Fruit fly (Drosophila melanogaster): ENCODE measurements around the gene thw.

Gene thw

DNA sequence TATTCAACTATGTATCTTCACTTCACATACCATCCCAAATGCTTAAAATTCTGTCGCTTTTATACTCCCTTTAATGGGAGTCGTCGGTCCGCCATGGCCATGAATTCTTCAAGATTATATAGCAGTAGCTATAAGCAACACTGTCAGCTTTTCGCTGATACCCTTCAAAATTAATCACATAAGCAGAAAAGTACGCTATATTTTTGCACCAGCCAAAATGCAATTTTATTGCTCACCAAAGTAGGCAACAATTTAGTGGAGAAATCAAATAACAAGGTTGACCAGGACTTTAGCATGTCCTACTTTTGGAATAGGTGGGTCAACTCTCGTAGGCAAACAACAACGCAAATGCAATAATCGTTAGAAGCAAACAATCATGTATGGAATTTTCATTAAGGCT, 24.4 kb upstream of the thw start:
- peak; percentile 34 for TF ChIP-seq D1 (tag; optimal IDR thresholded peaks at IDR 0.05)
- TF ChIP-seq CG13204 (GFP tag; optimal IDR thresholded peaks at IDR 0.05): no peak

DNA sequence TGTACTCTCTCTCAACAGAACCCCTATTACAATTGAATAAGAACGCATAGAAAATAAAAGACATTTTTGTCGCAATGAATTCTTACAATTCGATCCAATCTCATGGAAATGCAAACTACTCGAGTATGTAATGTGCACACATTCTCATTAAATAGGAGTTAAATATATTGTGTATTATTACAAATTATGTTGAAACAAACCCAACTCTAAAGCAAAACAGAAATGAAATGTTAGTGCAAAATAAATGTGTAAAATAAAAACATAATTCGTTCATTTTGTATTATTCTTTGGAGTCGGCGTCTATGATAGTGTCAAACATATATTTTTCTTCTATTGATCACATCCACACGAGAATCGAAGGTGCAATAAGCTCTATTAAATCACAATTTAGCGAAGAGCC, 23.5 kb upstream of the thw start, which contains the start of gene CG14609:
Gene CG14609 (plus strand): TSS at position 301 of the 400 bp plus-strand sequence.
- no peak for TF ChIP-seq CG17806 (tag; optimal IDR thresholded peaks at IDR 0.05)
- no peak for TF ChIP-seq CG4496 (GFP tag; IDR thresholded peaks at IDR 0.05)
- no peak for TF ChIP-seq Ets98B (GFP tag; IDR thresholded peaks at IDR 0.05)
- TF ChIP-seq Snoo (tag; optimal IDR thresholded peaks at IDR 0.05): no peak
- no peak for TF ChIP-seq CG10348 (GFP tag; IDR thresholded peaks at IDR 0.05)
- TF ChIP-seq CG32121 (GFP tag; IDR thresholded peaks at IDR 0.05): no peak
- no peak for TF ChIP-seq rn (GFP tag; IDR thresholded peaks at IDR 0.05)
- no peak for TF ChIP-seq CG13204 (GFP tag; optimal IDR thresholded peaks at IDR 0.05)
- TF ChIP-seq CG12605 (GFP tag; IDR thresholded peaks at IDR 0.05): no peak

DNA sequence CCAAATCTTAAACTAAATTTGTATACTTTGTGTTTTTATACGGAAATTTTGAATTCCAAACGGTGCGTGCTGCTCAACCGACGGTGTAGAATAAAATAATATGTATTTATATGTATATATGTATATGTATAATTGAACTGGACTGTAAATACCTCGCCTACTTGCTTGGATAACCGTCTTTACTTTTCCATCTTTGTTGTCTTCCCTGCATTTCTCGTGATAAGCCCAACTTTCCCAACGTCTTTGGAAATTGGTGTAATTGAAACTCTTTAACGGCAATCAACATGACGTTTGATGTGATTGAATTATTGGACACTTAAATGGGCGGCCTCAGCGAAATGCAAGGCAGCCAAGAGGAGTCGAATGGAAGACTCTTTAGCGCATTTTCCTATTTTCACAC, 15.9 kb upstream of the thw start, which contains the start of gene CG1288:
Gene CG1288 (minus strand): TSS at position 101 of the 400 bp plus-strand sequence.
- TF ChIP-seq CG9948 (tag; optimal IDR thresholded peaks at IDR 0.05): no peak
- TF ChIP-seq Snoo (tag; optimal IDR thresholded peaks at IDR 0.05): no peak
- no peak for TF ChIP-seq Pif1B (GFP tag; optimal IDR thresholded peaks at IDR 0.05)
- no peak for TF ChIP-seq CG34367 (tag; optimal IDR thresholded peaks at IDR 0.05)
- no peak for TF ChIP-seq EcR (GFP tag; optimal IDR thresholded peaks at IDR 0.05)
- no peak for TF ChIP-seq CG13204 (GFP tag; optimal IDR thresholded peaks at IDR 0.05)
- no peak for TF ChIP-seq gl (tag; optimal IDR thresholded peaks at IDR 0.05)
- TF ChIP-seq CG8301 (tag; optimal IDR thresholded peaks at IDR 0.05): no peak
- no peak for TF ChIP-seq CG4496 (GFP tag; IDR thresholded peaks at IDR 0.05)
- TF ChIP-seq CG8159 (tag; optimal IDR thresholded peaks at IDR 0.05): no peak
- no peak for TF ChIP-seq CG14655 (GFP tag; optimal IDR thresholded peaks at IDR 0.05)
- TF ChIP-seq CG15710 (tag; optimal IDR thresholded peaks at IDR 0.05): no peak
- no peak for TF ChIP-seq Ets98B (GFP tag; IDR thresholded peaks at IDR 0.05)
- TF ChIP-seq CG10348 (GFP tag; IDR thresholded peaks at IDR 0.05): no peak
- no peak for TF ChIP-seq rn (GFP tag; IDR thresholded peaks at IDR 0.05)
- no peak for TF ChIP-seq CG17806 (tag; optimal IDR thresholded peaks at IDR 0.05)
- TF ChIP-seq D1 (tag; optimal IDR thresholded peaks at IDR 0.05): no peak
- no peak for TF ChIP-seq CG32121 (GFP tag; IDR thresholded peaks at IDR 0.05)
- no peak for TF ChIP-seq CG12605 (GFP tag; IDR thresholded peaks at IDR 0.05)
- no peak for TF ChIP-seq fd96Ca (GFP tag; IDR thresholded peaks at IDR 0.05)

DNA sequence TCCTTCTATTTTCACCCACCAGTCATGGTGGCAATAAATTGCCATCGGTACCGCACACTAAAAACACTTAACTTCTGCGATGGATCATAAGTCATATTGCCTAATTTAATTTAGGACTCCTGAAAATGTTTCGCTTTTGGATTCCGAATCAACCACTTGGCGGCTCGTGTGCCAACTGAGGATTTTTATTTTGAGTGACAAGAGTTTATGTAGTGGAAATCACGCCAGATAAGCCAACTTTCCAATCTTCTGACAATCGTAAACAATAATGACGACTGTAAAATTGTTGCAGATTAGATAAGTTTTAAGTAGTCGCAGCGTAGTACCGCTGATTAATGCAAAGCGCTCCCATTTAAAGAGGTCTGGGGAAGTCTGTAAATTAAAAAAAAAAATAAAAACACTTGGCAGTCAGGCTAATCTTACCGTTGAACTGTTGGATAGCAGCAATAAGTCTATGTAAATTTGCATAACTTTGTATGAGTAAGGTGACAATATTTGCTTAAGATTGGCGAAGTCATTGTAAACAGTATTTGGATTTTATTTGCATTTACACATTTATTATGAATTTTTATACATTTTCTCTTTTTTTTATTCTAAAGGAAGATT, 7.2 kb upstream of the thw start, which contains the start of gene CG14606:
Gene CG14606 (minus strand): TSS at position 160 of the 606 bp plus-strand sequence.
- no peak for TF ChIP-seq D1 (tag; optimal IDR thresholded peaks at IDR 0.05)
- no peak for TF ChIP-seq gl (tag; optimal IDR thresholded peaks at IDR 0.05)
- no peak for TF ChIP-seq CG15710 (tag; optimal IDR thresholded peaks at IDR 0.05)
- TF ChIP-seq rn (GFP tag; IDR thresholded peaks at IDR 0.05): no peak
- TF ChIP-seq CG8159 (tag; optimal IDR thresholded peaks at IDR 0.05): no peak
- TF ChIP-seq EcR (GFP tag; optimal IDR thresholded peaks at IDR 0.05): no peak

DNA sequence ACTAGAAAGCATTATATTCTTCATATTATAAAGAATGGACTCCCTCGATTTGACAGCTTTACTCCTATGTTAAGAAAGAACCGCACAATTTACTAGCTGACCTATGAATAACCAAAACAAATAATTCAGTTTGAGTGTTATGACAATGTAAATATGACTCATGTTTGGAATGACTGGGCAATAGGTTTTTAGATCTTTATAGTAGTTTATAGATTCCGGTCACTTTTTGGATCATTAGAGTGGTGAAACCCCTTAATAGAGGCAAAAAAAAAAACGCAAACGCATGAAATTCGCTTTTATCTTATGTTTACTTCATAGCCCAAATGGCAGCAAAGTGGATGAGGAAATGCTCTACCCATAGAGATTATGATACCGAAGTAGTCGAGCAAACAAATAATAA, 4.6 kb upstream of the thw start, which contains the start of gene CG14605:
Gene CG14605 (minus strand): TSS at position 101 of the 400 bp plus-strand sequence.
- TF ChIP-seq CG8159 (tag; optimal IDR thresholded peaks at IDR 0.05) (no peak), EcR (GFP tag; optimal IDR thresholded peaks at IDR 0.05) (no peak), fd96Ca (GFP tag; IDR thresholded peaks at IDR 0.05) (no peak)

DNA sequence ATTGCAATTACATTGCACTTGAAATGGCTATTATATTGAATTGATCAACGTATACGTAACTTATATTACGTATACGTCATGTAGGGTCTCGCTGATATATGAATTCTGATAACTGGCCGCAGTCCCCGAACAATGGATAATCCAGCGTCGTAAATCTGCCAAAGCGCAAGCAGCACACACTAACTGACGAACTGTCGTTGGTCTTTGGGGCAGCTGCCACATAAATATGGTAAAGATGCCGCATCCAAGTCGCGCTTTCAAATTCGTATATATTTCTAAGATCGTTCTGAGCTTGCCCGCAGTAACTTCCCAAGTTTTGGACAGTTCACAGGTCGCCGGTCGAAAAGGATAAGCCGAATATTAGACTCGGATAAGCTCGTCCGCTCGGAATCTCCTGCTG, 17.2 kb downstream of the thw start, which contains the start of gene CG14607:
Gene CG14607 (plus strand): TSS at position 301 of the 400 bp plus-strand sequence.
- TF ChIP-seq CG12605 (GFP tag; IDR thresholded peaks at IDR 0.05): no peak

DNA sequence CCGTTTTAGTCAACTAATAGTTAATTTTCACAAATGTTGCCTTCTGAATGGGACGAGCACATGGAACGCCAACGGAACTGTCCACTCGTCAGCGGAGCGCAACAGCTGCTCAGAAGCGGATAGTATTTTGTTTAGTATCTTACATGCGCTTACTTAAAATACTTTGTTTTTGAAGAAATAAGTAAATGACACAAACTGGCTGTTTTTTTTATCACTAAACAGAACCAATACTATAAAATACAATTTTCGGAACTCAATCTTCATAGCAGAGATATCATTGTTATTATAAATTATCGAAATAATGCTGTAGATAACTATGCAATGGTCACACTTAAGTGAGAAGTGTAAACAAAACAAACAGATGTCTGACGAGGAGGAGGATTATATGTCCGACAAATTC, 22.7 kb downstream of the thw start, which contains the start of the genes Noc3 and CG10053:
Gene Noc3 (minus strand): TSS at position 81 of the 400 bp plus-strand sequence.
Gene CG10053 (plus strand): TSS at position 202 of the 400 bp plus-strand sequence.
- TF ChIP-seq Pif1A (GFP tag; optimal IDR thresholded peaks at IDR 0.05): no peak
- TF ChIP-seq gl (tag; optimal IDR thresholded peaks at IDR 0.05): no peak
- no peak for TF ChIP-seq Pif1B (GFP tag; optimal IDR thresholded peaks at IDR 0.05)
- no peak for TF ChIP-seq CG8301 (tag; optimal IDR thresholded peaks at IDR 0.05)
- TF ChIP-seq CG34367 (tag; optimal IDR thresholded peaks at IDR 0.05): no peak
- TF ChIP-seq CG17806 (tag; optimal IDR thresholded peaks at IDR 0.05): no peak
- TF ChIP-seq fd96Ca (GFP tag; IDR thresholded peaks at IDR 0.05): no peak
- no peak for TF ChIP-seq Snoo (tag; optimal IDR thresholded peaks at IDR 0.05)
- no peak for TF ChIP-seq CG32121 (GFP tag; IDR thresholded peaks at IDR 0.05)
- no peak for TF ChIP-seq CG14655 (GFP tag; optimal IDR thresholded peaks at IDR 0.05)
- TF ChIP-seq CG13204 (GFP tag; optimal IDR thresholded peaks at IDR 0.05): no peak
- TF ChIP-seq CG12605 (GFP tag; IDR thresholded peaks at IDR 0.05): no peak
- TF ChIP-seq CG8159 (tag; optimal IDR thresholded peaks at IDR 0.05): no peak
- no peak for TF ChIP-seq CG9948 (tag; optimal IDR thresholded peaks at IDR 0.05)
- TF ChIP-seq Ets98B (GFP tag; IDR thresholded peaks at IDR 0.05): no peak
- no peak for TF ChIP-seq D1 (tag; optimal IDR thresholded peaks at IDR 0.05)
- TF ChIP-seq CG4496 (GFP tag; IDR thresholded peaks at IDR 0.05): no peak

All from whole organism, pupa.